Worm (Caenorhabditis elegans): ENCODE data around the gene B0410.3.
"Not testable (repeated sequence)": the region's sequence is repeated elsewhere in the genome, so short reads cannot be mapped to it uniquely, and the experiment has no call there.

Gene B0410.3

DNA sequence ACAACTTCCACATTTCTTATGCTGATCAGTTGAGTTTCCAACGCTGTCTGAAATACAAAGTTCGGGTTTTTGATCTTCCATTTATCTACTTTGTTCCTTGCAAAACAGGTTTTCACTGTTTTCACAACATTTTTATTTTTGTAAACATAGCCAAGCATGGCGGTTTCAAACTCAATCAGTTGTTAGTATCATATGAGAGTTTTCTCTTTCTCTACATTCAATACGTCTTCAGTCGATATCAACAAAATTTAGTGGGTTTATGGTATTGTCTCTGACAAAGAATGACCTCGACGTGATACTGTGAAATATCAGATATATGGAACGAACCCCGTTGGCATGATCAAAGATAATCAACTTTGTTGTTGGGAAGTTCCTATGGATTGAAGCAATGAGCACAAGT lies 4.4 kb upstream of the B0410.3 start:
- no peak for TF ChIP-seq blmp-1 (tag; optimal IDR thresholded peaks at IDR 0.05)
- TF ChIP-seq ceh-39 (tag; optimal IDR thresholded peaks at IDR 0.05), result no peak
- no peak for TF ChIP-seq ceh-83 (GFP tag; optimal IDR thresholded peaks at IDR 0.05)

DNA sequence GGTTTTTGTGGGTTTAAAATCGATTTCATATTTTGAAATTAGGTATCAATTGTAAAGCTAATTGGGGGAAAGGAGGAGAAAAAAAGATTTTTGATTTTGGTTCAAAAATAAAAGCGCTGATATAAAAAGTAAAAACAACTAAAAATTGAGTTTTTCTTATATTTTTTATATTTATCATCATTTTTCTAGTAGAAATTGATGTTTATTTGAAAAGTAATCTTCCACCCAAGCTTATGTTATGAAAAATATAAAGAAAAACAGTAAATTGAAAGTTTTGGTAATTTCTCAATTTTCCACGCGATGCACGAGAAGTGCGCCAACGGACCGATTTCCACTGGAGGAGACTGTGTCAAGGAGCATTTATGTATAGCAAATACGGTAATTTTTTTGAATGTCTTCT lies 3.0 kb upstream of the B0410.3 start, which contains the start of gene B0410.1:
Gene B0410.1, plus strand, starts transcription at position 301 of the 400 bp plus-strand sequence.
- TF ChIP-seq sem-2, unc-62, drap-1 (GFP tag; optimal IDR thresholded peaks at IDR 0.05): not testable (repeated sequence)

DNA sequence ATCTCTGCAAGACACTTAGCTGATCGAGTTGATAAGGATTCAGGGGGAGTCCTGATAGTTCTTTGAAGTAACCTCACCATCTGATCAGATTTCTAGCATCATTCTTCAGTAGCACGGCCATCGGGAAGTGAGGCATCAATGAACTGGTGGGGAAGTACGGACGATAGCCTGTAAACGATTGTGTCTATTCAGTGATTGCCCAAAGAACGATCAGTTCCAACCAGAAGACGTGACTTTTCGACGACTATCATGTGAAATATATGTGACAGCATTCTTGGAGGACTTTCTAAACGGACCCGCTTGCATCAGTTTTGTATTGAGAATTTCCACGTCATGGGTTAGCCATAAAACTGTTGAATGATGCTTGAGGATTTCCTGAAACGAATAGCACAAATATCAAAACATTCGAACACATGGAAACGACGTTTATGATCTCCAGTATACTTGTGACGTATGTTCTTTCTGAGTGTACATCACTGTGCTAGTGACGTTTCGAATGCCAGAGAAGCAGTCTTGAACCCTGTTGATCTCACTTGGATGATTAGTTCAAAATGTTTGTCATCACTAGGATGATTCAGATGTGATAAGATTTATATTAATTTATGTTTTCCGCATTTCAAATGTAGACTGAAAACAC lies 1.9 kb upstream of the B0410.3 start:
- TF ChIP-seq hlh-1 (tag; optimal IDR thresholded peaks at IDR 0.05), result no peak

DNA sequence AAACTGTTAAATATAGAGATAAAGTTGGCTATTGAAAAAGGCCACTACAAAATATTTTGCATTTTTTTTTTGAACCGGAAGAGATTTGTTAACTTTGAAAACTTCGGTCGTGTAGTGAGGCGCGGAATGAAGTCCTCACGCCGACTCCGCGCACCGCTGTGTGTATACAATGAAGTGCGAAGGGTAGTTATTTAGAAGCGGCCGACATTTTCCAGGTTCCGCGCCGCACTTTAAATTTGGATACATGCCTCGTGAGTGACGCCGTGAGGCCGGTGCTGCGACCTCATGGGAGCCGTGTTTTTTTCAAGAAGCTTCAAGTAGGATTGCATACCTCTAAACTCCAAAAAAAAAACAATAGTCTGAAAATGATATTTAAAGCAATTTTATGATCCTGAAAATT lies 588 bp upstream of the B0410.3 start:
- TF ChIP-seq mls-2 (tag; optimal IDR thresholded peaks at IDR 0.05), result no peak
- TF ChIP-seq drap-1 (GFP tag; optimal IDR thresholded peaks at IDR 0.05), result no peak
- no peak for TF ChIP-seq nhr-12 (tag; optimal IDR thresholded peaks at IDR 0.05)
- TF ChIP-seq ceh-43 (GFP tag; optimal IDR thresholded peaks at IDR 0.05), result no peak
- TF ChIP-seq unc-62 (GFP tag; optimal IDR thresholded peaks at IDR 0.05), result no peak

DNA sequence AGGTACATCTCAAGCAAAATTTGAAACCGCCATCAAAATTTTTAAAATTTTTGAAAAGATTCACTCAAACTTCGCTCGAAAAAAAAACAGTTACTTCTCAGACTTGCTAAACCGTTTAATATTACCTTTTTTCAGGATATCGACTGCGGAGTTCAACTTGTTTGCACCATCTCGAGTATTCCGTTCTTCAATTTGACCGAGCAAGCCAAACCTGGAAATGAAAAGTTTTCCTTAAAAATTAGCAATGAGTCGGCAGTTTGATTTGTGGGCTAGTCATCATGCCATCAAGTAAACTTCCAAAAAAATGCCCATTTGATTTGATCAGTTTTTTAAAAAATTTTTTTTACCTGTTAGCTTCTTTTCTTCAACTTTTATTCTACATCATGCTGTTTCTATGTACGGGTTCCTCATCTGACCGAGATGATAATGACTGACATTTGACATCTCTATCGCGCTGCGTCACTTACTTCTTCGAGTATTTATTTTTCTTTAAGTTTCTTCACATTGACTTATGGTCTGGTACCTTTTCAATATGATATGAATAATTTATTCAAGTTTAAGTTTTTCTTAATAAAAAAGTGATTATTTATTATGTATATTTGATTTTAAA lies 1.1 kb downstream of the B0410.3 start:
- TF ChIP-seq blmp-1 (tag; optimal IDR thresholded peaks at IDR 0.05) (no peak), drap-1 (GFP tag; optimal IDR thresholded peaks at IDR 0.05) (no peak), zip-8 (tag; optimal IDR thresholded peaks at IDR 0.05) (no peak), mab-5 (tag; optimal IDR thresholded peaks at IDR 0.05) (no peak), elt-1 (tag; optimal IDR thresholded peaks at IDR 0.05; ENCODE audit: borderline replicate concordance, insufficient read depth) (no peak), nhr-2 (tag; optimal IDR thresholded peaks at IDR 0.05) (no peak)

DNA sequence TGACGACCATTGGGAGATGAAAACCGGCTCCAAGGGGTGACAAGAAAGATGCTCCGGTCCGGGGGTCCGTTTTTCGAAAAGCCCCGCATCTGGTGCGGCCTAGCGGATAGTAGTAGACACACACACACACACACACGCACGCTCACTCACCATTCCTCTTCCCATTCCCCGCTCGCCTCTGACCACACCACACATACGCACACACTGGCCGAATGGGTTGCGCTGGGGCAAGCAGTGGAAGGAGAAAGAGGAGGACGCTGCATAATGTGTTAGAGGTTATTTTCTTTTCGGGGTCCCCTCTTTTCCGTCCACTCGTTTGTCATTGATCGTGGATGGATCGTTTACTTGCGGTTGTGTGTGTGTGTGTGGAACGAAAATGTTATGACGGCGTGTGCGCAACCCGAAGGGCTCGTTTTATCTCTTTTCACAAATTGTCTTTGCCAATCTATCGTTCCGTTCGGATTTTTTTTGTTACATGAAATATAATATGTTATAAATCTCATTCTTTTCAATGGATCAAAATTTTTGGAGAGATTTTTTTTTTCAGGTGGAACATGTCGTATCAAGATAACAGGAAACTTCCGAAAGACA lies 5.9 kb downstream of the B0410.3 start, which contains the start of gene vang-1:
Gene vang-1, plus strand, starts transcription at position 541 of the 591 bp plus-strand sequence.
- peak; percentile 26 for TF ChIP-seq M03D4.4 (tag; optimal IDR thresholded peaks at IDR 0.05)
- no peak for TF ChIP-seq nhr-76 (tag; optimal IDR thresholded peaks at IDR 0.05)
- TF ChIP-seq blmp-1 (tag; optimal IDR thresholded peaks at IDR 0.05), result no peak
- TF ChIP-seq unc-62 (GFP tag; optimal IDR thresholded peaks at IDR 0.05), result peak; percentile 22
- no peak for TF ChIP-seq snpc-4 (tag; optimal IDR thresholded peaks at IDR 0.05)
- peak; percentile 80 for TF ChIP-seq sptf-1 (tag; optimal IDR thresholded peaks at IDR 0.05)
- no peak for TF ChIP-seq ceh-39 (tag; optimal IDR thresholded peaks at IDR 0.05)
- peak; percentile 74 for TF ChIP-seq ceh-83 (GFP tag; optimal IDR thresholded peaks at IDR 0.05)
- no peak for TF ChIP-seq nhr-28 (tag; optimal IDR thresholded peaks at IDR 0.05)
- no peak for TF ChIP-seq elt-3 (tag; optimal IDR thresholded peaks at IDR 0.05)
- TF ChIP-seq bed-3 (GFP tag; optimal IDR thresholded peaks at IDR 0.05), result no peak
- no peak for TF ChIP-seq nhr-2 (tag; optimal IDR thresholded peaks at IDR 0.05)
- TF ChIP-seq mls-2 (tag; optimal IDR thresholded peaks at IDR 0.05), result peak; percentile 70
- TF ChIP-seq cnd-1 (tag; optimal IDR thresholded peaks at IDR 0.05), result peak; percentile 74
- TF ChIP-seq sem-2 (GFP tag; optimal IDR thresholded peaks at IDR 0.05), result peak; percentile 50
- TF ChIP-seq hlh-1 (tag; optimal IDR thresholded peaks at IDR 0.05), result peak; percentile 24
- no peak for TF ChIP-seq pha-4 (tag; optimal IDR thresholded peaks at IDR 0.05)
- TF ChIP-seq lin-13 (tag; optimal IDR thresholded peaks at IDR 0.05), result peak; percentile 47
- TF ChIP-seq zip-8 (tag; optimal IDR thresholded peaks at IDR 0.05), result no peak
- TF ChIP-seq ham-2 (GFP tag; optimal IDR thresholded peaks at IDR 0.05), result peak; percentile 63
- no peak for TF ChIP-seq nhr-12 (tag; optimal IDR thresholded peaks at IDR 0.05)
- TF ChIP-seq elt-1 (tag; optimal IDR thresholded peaks at IDR 0.05; ENCODE audit: borderline replicate concordance, insufficient read depth), result no peak
- no peak for TF ChIP-seq tbx-8 (GFP tag; optimal IDR thresholded peaks at IDR 0.05)
- TF ChIP-seq lsy-2 (tag; optimal IDR thresholded peaks at IDR 0.05), result no peak
- TF ChIP-seq nhr-237 (tag; optimal IDR thresholded peaks at IDR 0.05), result no peak
- TF ChIP-seq lin-32 (GFP tag; optimal IDR thresholded peaks at IDR 0.05), result peak; percentile 59
- TF ChIP-seq unc-120 (tag; optimal IDR thresholded peaks at IDR 0.05; ENCODE audit: poor library complexity, severe bottlenecking), result peak; percentile 48
- peak; percentile 61 for TF ChIP-seq ztf-11 (tag; optimal IDR thresholded peaks at IDR 0.05)
- peak; percentile 16 for TF ChIP-seq ces-1 (GFP tag; optimal IDR thresholded peaks at IDR 0.05)
- peak; percentile 74 for TF ChIP-seq drap-1 (GFP tag; optimal IDR thresholded peaks at IDR 0.05)
- peak; percentile 38 for TF ChIP-seq mep-1 (tag; optimal IDR thresholded peaks at IDR 0.05)
- no peak for TF ChIP-seq flh-1 (GFP tag; optimal IDR thresholded peaks at IDR 0.05)
- no peak for TF ChIP-seq mab-5 (tag; optimal IDR thresholded peaks at IDR 0.05)
- TF ChIP-seq ceh-43 (GFP tag; optimal IDR thresholded peaks at IDR 0.05), result no peak
- TF ChIP-seq unc-39 (tag; optimal IDR thresholded peaks at IDR 0.05), result no peak
